Fruit fly (Drosophila melanogaster): ENCODE data around the gene cas.

dm6 chr3R:5746646-5747045, 30.0 kb upstream of the cas start:
- TF ChIP-seq sens-2 (GFP tag; IDR thresholded peaks at IDR 0.05) (no peak), klu (GFP tag; IDR thresholded peaks at IDR 0.05) (no peak), fd102C (GFP tag; optimal IDR thresholded peaks at IDR 0.05) (no peak), CG5245 (GFP tag; optimal IDR thresholded peaks at IDR 0.05) (no peak)

All from whole organism, embryonic.